1 fruit fly cellular context compared by ENCODE assay signal in the genomic region with DNA sequence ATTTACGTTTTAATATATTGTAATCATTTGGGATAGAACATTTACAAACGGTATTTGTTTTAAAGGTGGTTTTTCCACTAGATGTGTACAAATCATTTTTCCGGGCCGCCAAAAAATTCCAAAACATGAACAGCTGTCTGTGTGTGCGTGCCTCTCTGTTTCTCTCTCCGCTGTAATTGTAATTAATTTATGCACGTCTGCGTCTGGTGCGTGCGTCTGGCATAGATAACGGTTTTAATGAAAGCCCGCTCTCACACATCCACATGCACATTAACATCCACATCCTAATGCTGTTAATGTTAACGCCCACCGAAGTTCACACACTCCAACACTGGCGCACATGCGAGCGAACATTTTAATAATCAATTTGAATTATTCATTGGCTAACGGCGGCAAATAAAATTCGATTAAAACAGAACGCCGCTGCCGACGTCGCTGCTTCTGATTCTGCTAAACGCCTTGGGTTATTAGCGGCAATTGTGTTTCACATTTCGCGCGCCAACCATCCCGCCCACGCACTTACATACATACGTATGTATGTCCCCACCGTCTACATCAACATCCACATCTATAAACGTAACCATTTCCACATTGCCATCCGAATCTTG.
TF ChIP-seq lines count a peak whose summit lies in the region.

No protein-coding gene starts in this region.

TF ChIP-seq in whole organism, embryonic, 481 proteins besides CTCF, POLR2A, EP300 and RAD21 (continued from another document):
- TF ChIP-seq CG8924 (tag; optimal IDR thresholded peaks at IDR 0.05; lab: Kevin White, UChicago) = no peak
- TF ChIP-seq ind (GFP tag; optimal IDR thresholded peaks at IDR 0.05; lab: Kevin White, UChicago) = no peak
- no peak for TF ChIP-seq HLHmδ (GFP tag; optimal IDR thresholded peaks at IDR 0.05; lab: Kevin White, UChicago)
- no peak for TF ChIP-seq en (GFP tag; optimal IDR thresholded peaks at IDR 0.05; lab: Kevin White, UChicago)
- no peak for TF ChIP-seq fd96Cb (tag; optimal IDR thresholded peaks at IDR 0.05; lab: Kevin White, UChicago)
- no peak for TF ChIP-seq Dek (tag; optimal IDR thresholded peaks at IDR 0.05; lab: Kevin White, UChicago)
